Fruit fly (Drosophila melanogaster): ENCODE data around the gene TfIIB.
A peak's percentile ranks its signal among the peaks of the same experiment; 100 is the strongest.

The TfIIB gene

dm6 chr2L:10413251-10414127 is 17.6 kb upstream of the TfIIB start, which contains the start of the genes CG5355 and Klp31E (continued):
- TF ChIP-seq CG10543 (GFP tag; optimal IDR thresholded peaks at IDR 0.05) (peak; percentile 72), PHDP (tag; optimal IDR thresholded peaks at IDR 0.05) (peak; percentile 56), CG1792 (GFP tag; optimal IDR thresholded peaks at IDR 0.05) (peak; percentile 42), gt (GFP tag; IDR thresholded peaks at IDR 0.05) (no peak), vnd (GFP tag; IDR thresholded peaks at IDR 0.05; ENCODE audit: partially characterized antibody) (peak; percentile 65), Six4 (GFP tag; optimal IDR thresholded peaks at IDR 0.05) (peak; percentile 61), CG17359 (tag; optimal IDR thresholded peaks at IDR 0.05) (peak; percentile 56), CG33213 (GFP tag; optimal IDR thresholded peaks at IDR 0.05) (peak; percentile 52), disco-r (GFP tag; optimal IDR thresholded peaks at IDR 0.05) (peak; percentile 5), Hey (tag; optimal IDR thresholded peaks at IDR 0.05) (no peak), CG11504 (tag; optimal IDR thresholded peaks at IDR 0.05) (peak; percentile 79), sug (tag; optimal IDR thresholded peaks at IDR 0.05) (peak; percentile 73), Dad (GFP tag; optimal IDR thresholded peaks at IDR 0.05) (peak; percentile 32), ase (GFP tag; IDR thresholded peaks at IDR 0.05) (peak; percentile 4; the same call in 1 of the 3 replicates), CG30403 (GFP tag; optimal IDR thresholded peaks at IDR 0.05) (peak; percentile 79), MTF-1 (GFP tag; optimal IDR thresholded peaks at IDR 0.05; ENCODE audit: borderline replicate concordance) (peak; percentile 9), esg (GFP tag; conservative IDR thresholded peaks at IDR 0.05) (peak; percentile 58), CG12219 (GFP tag; optimal IDR thresholded peaks at IDR 0.05) (peak; percentile 40), CG6765 (GFP tag; optimal IDR thresholded peaks at IDR 0.05) (peak; percentile 7), pita (GFP tag; optimal IDR thresholded peaks at IDR 0.05) (no peak), dati (GFP tag; IDR thresholded peaks at IDR 0.05) (no peak), pnt (GFP tag; optimal IDR thresholded peaks at IDR 0.05) (peak; percentile 5), Mes4 (GFP tag; optimal IDR thresholded peaks at IDR 0.05) (peak; percentile 46), amos (GFP tag; IDR thresholded peaks at IDR 0.05; ENCODE audit: partially characterized antibody) (peak; percentile 68; the same call in 1 of the 2 replicates), dimm (GFP tag; IDR thresholded peaks at IDR 0.05) (no peak), Scr (GFP tag; IDR thresholded peaks at IDR 0.05; ENCODE audit: partially characterized antibody) (peak; percentile 81), CG32767 (GFP tag; IDR thresholded peaks at IDR 0.05) (0 out of 2 replicates have a peak, but pooled peaks have one; percentile 25), CG18476 (GFP tag; optimal IDR thresholded peaks at IDR 0.05) (peak; percentile 33), ro (GFP tag; IDR thresholded peaks at IDR 0.05) (no peak), Dip2 (GFP tag; IDR thresholded peaks at IDR 0.05) (no peak), CG10959 (GFP tag; IDR thresholded peaks at IDR 0.05) (no peak), Trl (optimal IDR thresholded peaks at IDR 0.05) (no peak), Trl (GFP tag; optimal IDR thresholded peaks at IDR 0.05) (no peak), az2 (GFP tag; optimal IDR thresholded peaks at IDR 0.05) (peak; percentile 69), maf-S (GFP tag; optimal IDR thresholded peaks at IDR 0.05) (peak; percentile 56), Fer2 (tag; optimal IDR thresholded peaks at IDR 0.05) (peak; percentile 36), Sin3A (optimal IDR thresholded peaks at IDR 0.05) (no peak), CG10267 (tag; optimal IDR thresholded peaks at IDR 0.05) (peak; percentile 72), h (optimal IDR thresholded peaks at IDR 0.05) (no peak), CG6791 (GFP tag; IDR thresholded peaks at IDR 0.05; ENCODE audit: partially characterized antibody) (peak; percentile 57; the same call in 1 of the 3 replicates), CG9437 (GFP tag; optimal IDR thresholded peaks at IDR 0.05) (peak; percentile 78), Ptx1 (GFP tag; IDR thresholded peaks at IDR 0.05) (peak; percentile 71), HmgD (GFP tag; optimal IDR thresholded peaks at IDR 0.05) (peak; percentile 56), ato (GFP tag; IDR thresholded peaks at IDR 0.05; ENCODE audit: partially characterized antibody) (peak; percentile 42; the same call in 1 of the 2 replicates), CG14667 (GFP tag; IDR thresholded peaks at IDR 0.05) (peak; percentile 43; the same call in 1 of the 2 replicates), Fer3 (tag; optimal IDR thresholded peaks at IDR 0.05) (peak; percentile 49), CG18262 (tag; optimal IDR thresholded peaks at IDR 0.05) (peak; percentile 86), sens (GFP tag) (peak; percentile 93), Ada2b (GFP tag; IDR thresholded peaks at IDR 0.05) (0 out of 2 replicates have a peak, but pooled peaks have one; percentile 7), salm (tag; optimal IDR thresholded peaks at IDR 0.05) (peak; percentile 37)
